Worm (Caenorhabditis elegans) whole organism, L1 larva: Measurements from ENCODE around the gene C10A4.2.

Source experiments
- Y116A8C.19 ChIP-seq: sonication (generic microtip); optimal IDR thresholded peaks from 2 replicates; lab custom pipeline; 2016; ENCODE audit warnings: missing compliant biosample characterization, missing genetic modification characterization, borderline replicate concordance
- elt-2 ChIP-seq: sonication (generic microtip); optimal IDR thresholded peaks from 2 replicates; lab custom pipeline; 2016; ENCODE audit warnings: missing genetic modification characterization, mild to moderate bottlenecking, inconsistent platforms, missing compliant biosample characterization, missing genetic modification reagents
- fkh-8 ChIP-seq: sonication (generic microtip); optimal IDR thresholded peaks from 2 replicates; lab custom pipeline; 2016; ENCODE audit warnings: mild to moderate bottlenecking, missing genetic modification characterization, missing compliant biosample characterization
- fos-1 ChIP-seq: fragments of 150-350 bp; optimal IDR thresholded peaks from 2 replicates; lab custom pipeline; 2014; ENCODE audit warnings: missing biosample characterization, missing genetic modification characterization
- hlh-4 ChIP-seq: sonication (generic microtip); optimal IDR thresholded peaks from 2 replicates; lab custom pipeline; 2016; ENCODE audit warnings: mild to moderate bottlenecking, missing genetic modification characterization, missing compliant biosample characterization
- isw-1 ChIP-seq: fragments of 200-800 bp; sonication (Bioruptor generic); IDR thresholded peaks from 2 replicates; pipeline ENCODE4 v1.3.6; 2022; ENCODE audit warnings: missing genetic modification characterization, missing compliant biosample characterization
- mdl-1 ChIP-seq, 2 experiments: fragments of 150-350 bp; optimal IDR thresholded peaks; 2 replicates each; lab custom pipeline; 2014 to 2017; ENCODE audit warnings: missing biosample characterization in 2 of 2, missing genetic modification characterization in 2 of 2, inconsistent platforms in 1 of 2
- nhr-28 ChIP-seq: fragments of 150-350 bp; optimal IDR thresholded peaks from 2 replicates; lab custom pipeline; 2014; ENCODE audit warnings: missing biosample characterization, missing genetic modification characterization
- snpc-4 ChIP-seq: fragments of 150-350 bp; optimal IDR thresholded peaks from 2 replicates; lab custom pipeline; 2014; ENCODE audit warnings: missing biosample characterization, missing genetic modification characterization
- sup-37 ChIP-seq: fragments of 200-800 bp; sonication (Bioruptor generic); optimal IDR thresholded peaks from 2 replicates; lab custom pipeline; 2018; ENCODE audit warnings: mild to moderate bottlenecking, missing genetic modification characterization, missing compliant biosample characterization
- unc-62 ChIP-seq: fragments of 150-350 bp; optimal IDR thresholded peaks from 2 replicates; lab custom pipeline; 2014; ENCODE audit warnings: missing biosample characterization, missing genetic modification reagents, missing genetic modification characterization
- unc-86 ChIP-seq: sonication (generic microtip); optimal IDR thresholded peaks from 2 replicates; lab custom pipeline; 2016; ENCODE audit warnings: missing genetic modification characterization, missing compliant biosample characterization
- zip-4 ChIP-seq: fragments of 200-800 bp; sonication (Bioruptor generic); optimal IDR thresholded peaks from 2 replicates; lab custom pipeline; 2018; ENCODE audit warnings: mild to moderate bottlenecking, missing genetic modification characterization, moderate library complexity, missing compliant biosample characterization

- TF ChIP-seq fos-1 (tag; lab: Kevin White, UChicago) (no peak), fkh-8 (tag; lab: Kevin White, UChicago) (no peak), isw-1 (no peak), zip-4 (GFP tag; lab: Kevin White, UChicago) (no peak), elt-2 (tag; lab: Kevin White, UChicago) (no peak), Y116A8C.19 (tag; lab: Kevin White, UChicago) (no peak), hlh-4 (tag; lab: Kevin White, UChicago) (no peak), unc-62 (GFP tag; lab: Kevin White, UChicago) (no peak), sup-37 (no peak), nhr-28 (no peak), mdl-1 (tag; optimal IDR thresholded peaks at IDR 0.05; lab: Kevin White, UChicago) (no peak), snpc-4 (no peak), unc-86 (tag; lab: Kevin White, UChicago) (no peak)
These were observed 10.5 kb downstream of the C10A4.2 start, which contains the start of gene C10A4.9 for ce11 chrX:7420571-7420970.
